Worm (Caenorhabditis elegans) whole organism, late embryonic: ENCODE results near the gene dhhc-6.

ENCODE experiments used
- C08G9.2 ChIP-seq: sonication (generic microtip); optimal IDR thresholded peaks from 2 replicates; lab custom pipeline; 2016; ENCODE audit warnings: mild to moderate bottlenecking, missing genetic modification characterization, moderate library complexity, missing compliant biosample characterization
- C38D4.7 ChIP-seq: fragments of 200-800 bp; sonication (Bioruptor generic); optimal IDR thresholded peaks from 2 replicates; lab custom pipeline; 2018; ENCODE audit warnings: mild to moderate bottlenecking, missing genetic modification characterization, moderate library complexity, missing compliant biosample characterization
- F13H6.1 ChIP-seq: sonication (generic microtip); optimal IDR thresholded peaks from 2 replicates; lab custom pipeline; 2016; ENCODE audit warnings: missing genetic modification characterization, missing compliant biosample characterization
- K02D7.2 ChIP-seq: sonication (generic microtip); optimal IDR thresholded peaks from 2 replicates; lab custom pipeline; 2017; ENCODE audit warnings: mild to moderate bottlenecking, missing genetic modification characterization, missing compliant biosample characterization
- T23F11.4 ChIP-seq: fragments of 200-800 bp; sonication (Bioruptor generic); optimal IDR thresholded peaks from 2 replicates; lab custom pipeline; 2018; ENCODE audit warnings: mild to moderate bottlenecking, missing genetic modification characterization, missing compliant biosample characterization
- ahr-1 ChIP-seq: sonication (generic microtip); optimal IDR thresholded peaks from 2 replicates; lab custom pipeline; 2016; ENCODE audit warnings: missing genetic modification characterization, missing compliant biosample characterization
- ama-1 ChIP-seq: fragments of 150-350 bp; optimal IDR thresholded peaks from 2 replicates; lab custom pipeline; 2014
- ceh-14 ChIP-seq: sonication (generic microtip); optimal IDR thresholded peaks from 2 replicates; lab custom pipeline; 2016; ENCODE audit warnings: missing genotype, missing genetic modification characterization, missing compliant biosample characterization
- ceh-18 ChIP-seq: sonication (generic microtip); optimal IDR thresholded peaks from 2 replicates; lab custom pipeline; 2016; ENCODE audit warnings: missing genetic modification characterization, missing compliant biosample characterization
- ceh-19 ChIP-seq: fragments of 200-800 bp; sonication (Bioruptor generic); optimal IDR thresholded peaks from 2 replicates; lab custom pipeline; 2018; ENCODE audit warnings: mild to moderate bottlenecking, missing genetic modification characterization, missing compliant biosample characterization
- ceh-30 ChIP-seq: fragments of 150-350 bp; optimal IDR thresholded peaks from 2 replicates; lab custom pipeline; 2014; ENCODE audit warnings: missing biosample characterization, missing genetic modification characterization
- ceh-34 ChIP-seq: sonication (generic microtip); optimal IDR thresholded peaks from 2 replicates; lab custom pipeline; 2016; ENCODE audit warnings: mild to moderate bottlenecking, missing genetic modification characterization, missing compliant biosample characterization
- ceh-45 ChIP-seq: fragments of 200-800 bp; sonication (Bioruptor generic); IDR thresholded peaks from 2 replicates; pipeline ENCODE4 v1.3.6; 2022; ENCODE audit warnings: missing genetic modification reagents, missing genetic modification characterization, missing compliant biosample characterization
- ceh-9 ChIP-seq: sonication (generic microtip); optimal IDR thresholded peaks from 2 replicates; lab custom pipeline; 2016; ENCODE audit warnings: mild to moderate bottlenecking, missing genetic modification characterization, inconsistent platforms, missing compliant biosample characterization
- che-1 ChIP-seq: sonication (generic microtip); optimal IDR thresholded peaks from 2 replicates; lab custom pipeline; 2016; ENCODE audit warnings: mild to moderate bottlenecking, missing genetic modification characterization, missing compliant biosample characterization
- dve-1 ChIP-seq: sonication (generic microtip); optimal IDR thresholded peaks from 2 replicates; lab custom pipeline; 2017; ENCODE audit warnings: antibody characterized with exemption, mild to moderate bottlenecking, missing genetic modification characterization, missing compliant biosample characterization
- ets-4 ChIP-seq: sonication (generic microtip); optimal IDR thresholded peaks from 2 replicates; lab custom pipeline; 2016; ENCODE audit warnings: missing genetic modification characterization, missing compliant biosample characterization
- fax-1 ChIP-seq: sonication (generic microtip); optimal IDR thresholded peaks from 2 replicates; lab custom pipeline; 2016; ENCODE audit warnings: missing genotype, missing genetic modification characterization, missing compliant biosample characterization
- fkh-10 ChIP-seq: fragments of 150-350 bp; optimal IDR thresholded peaks from 2 replicates; lab custom pipeline; 2014; ENCODE audit warnings: missing biosample characterization, missing genetic modification reagents, missing genetic modification characterization
- fkh-6 ChIP-seq: sonication (generic microtip); optimal IDR thresholded peaks from 2 replicates; lab custom pipeline; 2016; ENCODE audit warnings: missing genetic modification characterization, missing compliant biosample characterization
- hlh-13 ChIP-seq: fragments of 200-800 bp; sonication (Bioruptor generic); optimal IDR thresholded peaks from 2 replicates; lab custom pipeline; 2018; ENCODE audit warnings: mild to moderate bottlenecking, missing genetic modification characterization, missing compliant biosample characterization
- hlh-15 ChIP-seq: sonication (generic microtip); optimal IDR thresholded peaks from 2 replicates; lab custom pipeline; 2016; ENCODE audit warnings: missing genetic modification characterization, missing compliant biosample characterization
- hlh-30 ChIP-seq: sonication (generic microtip); optimal IDR thresholded peaks from 2 replicates; lab custom pipeline; 2017; ENCODE audit warnings: antibody characterized with exemption, missing genetic modification characterization, missing compliant biosample characterization; ENCODE audit not compliant: insufficient read depth
- hlh-8 ChIP-seq: sonication (generic microtip); optimal IDR thresholded peaks from 2 replicates; lab custom pipeline; 2016; ENCODE audit warnings: missing genotype, missing genetic modification characterization, missing compliant biosample characterization
- lim-6 ChIP-seq: sonication (generic microtip); optimal IDR thresholded peaks from 2 replicates; lab custom pipeline; 2016; ENCODE audit warnings: missing genetic modification characterization, missing compliant biosample characterization
- nhr-232 ChIP-seq: sonication (generic microtip); optimal IDR thresholded peaks from 2 replicates; lab custom pipeline; 2016; ENCODE audit warnings: missing genetic modification characterization, missing compliant biosample characterization
- npax-4 ChIP-seq: sonication (generic microtip); optimal IDR thresholded peaks from 2 replicates; lab custom pipeline; 2016; ENCODE audit warnings: missing genetic modification characterization, missing compliant biosample characterization
- pag-3 ChIP-seq: sonication (generic microtip); optimal IDR thresholded peaks from 2 replicates; lab custom pipeline; 2016; ENCODE audit warnings: missing compliant biosample characterization, missing genetic modification characterization, borderline replicate concordance
- pax-1 ChIP-seq: fragments of 150-350 bp; optimal IDR thresholded peaks from 2 replicates; lab custom pipeline; 2014; ENCODE audit warnings: missing biosample characterization, missing genetic modification characterization
- pha-2 ChIP-seq: sonication (generic microtip); optimal IDR thresholded peaks from 2 replicates; lab custom pipeline; 2017; ENCODE audit warnings: mild to moderate bottlenecking, missing genetic modification characterization, missing compliant biosample characterization
- pha-4 ChIP-seq: fragments of 150-350 bp; optimal IDR thresholded peaks from 2 replicates; lab custom pipeline; 2018; ENCODE audit warnings: missing biosample characterization, missing genetic modification reagents, missing genetic modification characterization
- pqm-1 ChIP-seq: sonication (generic microtip); optimal IDR thresholded peaks from 2 replicates; lab custom pipeline; 2016; ENCODE audit warnings: missing genetic modification characterization, missing compliant biosample characterization
- pros-1 ChIP-seq: fragments of 150-350 bp; optimal IDR thresholded peaks from 2 replicates; lab custom pipeline; 2014; ENCODE audit warnings: missing biosample characterization, missing genetic modification reagents, missing genetic modification characterization
- ref-2 ChIP-seq: sonication (generic microtip); optimal IDR thresholded peaks from 2 replicates; lab custom pipeline; 2016; ENCODE audit warnings: missing genetic modification characterization, missing compliant biosample characterization
- sox-4 ChIP-seq: sonication (generic microtip); optimal IDR thresholded peaks from 2 replicates; lab custom pipeline; 2017; ENCODE audit warnings: mild to moderate bottlenecking, missing genetic modification characterization, inconsistent platforms, missing compliant biosample characterization
- syd-9 ChIP-seq: sonication (generic microtip); optimal IDR thresholded peaks from 2 replicates; lab custom pipeline; 2016; ENCODE audit warnings: mild to moderate bottlenecking, missing genetic modification characterization, moderate library complexity, missing compliant biosample characterization
- tbx-2 ChIP-seq: sonication (generic microtip); optimal IDR thresholded peaks from 2 replicates; lab custom pipeline; 2016; ENCODE audit warnings: missing genetic modification characterization, missing compliant biosample characterization
- tbx-7 ChIP-seq: sonication (generic microtip); optimal IDR thresholded peaks from 2 replicates; lab custom pipeline; 2016; ENCODE audit warnings: missing genotype, missing genetic modification characterization, missing compliant biosample characterization
- ttx-3 ChIP-seq: sonication (generic microtip); optimal IDR thresholded peaks from 2 replicates; lab custom pipeline; 2016; ENCODE audit warnings: missing genetic modification reagents, missing genetic modification characterization, missing compliant biosample characterization
- unc-42 ChIP-seq: sonication (generic microtip); optimal IDR thresholded peaks from 2 replicates; lab custom pipeline; 2016; ENCODE audit warnings: missing genotype, missing genetic modification characterization, missing compliant biosample characterization
- unc-55 ChIP-seq: sonication (generic microtip); optimal IDR thresholded peaks from 2 replicates; lab custom pipeline; 2017; ENCODE audit warnings: missing biosample characterization, missing genetic modification reagents, missing genetic modification characterization
- unc-86 ChIP-seq: sonication (generic microtip); optimal IDR thresholded peaks from 2 replicates; lab custom pipeline; 2016; ENCODE audit warnings: missing genetic modification characterization, missing compliant biosample characterization
- zip-5 ChIP-seq: sonication (generic microtip); optimal IDR thresholded peaks from 2 replicates; lab custom pipeline; 2016; ENCODE audit warnings: missing genetic modification characterization, missing compliant biosample characterization
- ztf-16 ChIP-seq: sonication (generic microtip); optimal IDR thresholded peaks from 2 replicates; lab custom pipeline; 2017; ENCODE audit warnings: missing genetic modification characterization, missing compliant biosample characterization

dhhc-6 gene

ce11 chrIV:12080807-12081206 is 43.9 kb upstream of the dhhc-6 start:
- TF ChIP-seq pax-1 (tag; lab: Kevin White, UChicago) (no peak), unc-86 (tag; lab: Kevin White, UChicago) (no peak), fax-1 (no peak), tbx-7 (tag; lab: Kevin White, UChicago) (no peak), K02D7.2 (tag; lab: Kevin White, UChicago) (no peak), ref-2 (no peak), hlh-30 (tag; lab: Kevin White, UChicago) (no peak), npax-4 (tag; lab: Kevin White, UChicago) (no peak), nhr-232 (no peak), ets-4 (tag; lab: Kevin White, UChicago) (no peak), tbx-2 (tag; lab: Kevin White, UChicago) (no peak), pqm-1 (tag; lab: Kevin White, UChicago) (no peak), C38D4.7 (GFP tag; lab: Kevin White, UChicago) (no peak), hlh-15 (no peak), ceh-34 (tag; lab: Kevin White, UChicago) (no peak), ceh-14 (tag; lab: Kevin White, UChicago) (no peak), ceh-45 (GFP tag; lab: Robert Waterston, UW) (no peak), ttx-3 (no peak), unc-55 (GFP tag; lab: Kevin White, UChicago) (no peak), dve-1 (tag; lab: Kevin White, UChicago) (no peak)

- TF ChIP-seq ama-1 (lab: Kevin White, UChicago): no peak
- TF ChIP-seq, all 69 proteins: peak for 0
These were observed 40.6 kb upstream of the dhhc-6 start, which contains the start of gene repo-1 for ce11 chrIV:12084178-12084577. Gene repo-1, plus strand, starts transcription at chrIV:12084478.

- TF ChIP-seq pha-2 (tag; lab: Kevin White, UChicago) (no peak), unc-42 (tag; lab: Kevin White, UChicago) (no peak), ceh-19 (GFP tag; lab: Kevin White, UChicago) (no peak), unc-86 (tag; lab: Kevin White, UChicago) (no peak), zip-5 (tag; lab: Kevin White, UChicago) (no peak), hlh-13 (GFP tag; lab: Kevin White, UChicago) (no peak)
These were observed 40.2 kb upstream of the dhhc-6 start for ce11 chrIV:12084587-12084986.

ce11 chrIV:12085120-12085519 is 39.6 kb upstream of the dhhc-6 start, which contains the start of gene rbm-34:
Gene rbm-34, plus strand, starts transcription at chrIV:12085420.
- TF ChIP-seq ztf-16: no peak
- TF ChIP-seq, all 69 proteins: peak for 0

- TF ChIP-seq ceh-9 (tag; lab: Kevin White, UChicago) (no peak), tbx-2 (tag; lab: Kevin White, UChicago) (peak; percentile 61), ceh-30 (tag; lab: Kevin White, UChicago) (no peak), pag-3 (tag; lab: Kevin White, UChicago) (no peak), lim-6 (no peak), fkh-10 (GFP tag; lab: Kevin White, UChicago) (no peak), tbx-7 (tag; lab: Kevin White, UChicago) (no peak), ceh-19 (GFP tag; lab: Kevin White, UChicago) (peak; percentile 36), ama-1 (lab: Kevin White, UChicago) (no peak), pros-1 (tag; lab: Kevin White, UChicago) (no peak), fkh-6 (tag; lab: Kevin White, UChicago) (peak; percentile 62), F13H6.1 (tag; lab: Kevin White, UChicago) (no peak), ahr-1 (tag; lab: Kevin White, UChicago) (no peak), C08G9.2 (peak; percentile 59), syd-9 (peak; percentile 30), nhr-232 (peak; percentile 54), hlh-13 (GFP tag; lab: Kevin White, UChicago) (peak; percentile 62), pqm-1 (tag; lab: Kevin White, UChicago) (no peak), che-1 (tag; lab: Kevin White, UChicago) (peak; percentile 49), hlh-15 (peak; percentile 38), pha-4 (tag; lab: Kevin White, UChicago) (no peak), ceh-34 (tag; lab: Kevin White, UChicago) (peak; percentile 38), npax-4 (tag; lab: Kevin White, UChicago) (peak; percentile 32), hlh-8 (tag; lab: Kevin White, UChicago) (no peak), ceh-14 (tag; lab: Kevin White, UChicago) (peak; percentile 28), ref-2 (peak; percentile 48), T23F11.4 (GFP tag; lab: Kevin White, UChicago) (peak; percentile 66), K02D7.2 (tag; lab: Kevin White, UChicago) (peak; percentile 51), ceh-18 (peak; percentile 19), unc-86 (tag; lab: Kevin White, UChicago) (no peak), sox-4 (tag; lab: Kevin White, UChicago) (peak; percentile 45)
These were observed 38.3 kb upstream of the dhhc-6 start for ce11 chrIV:12086498-12086897.
